Worm (Caenorhabditis elegans) whole organism, late embryonic: ENCODE data around the gene ugt-58.

ENCODE experiments used
- C08G9.2 ChIP-seq: sonication (generic microtip); optimal IDR thresholded peaks from 2 replicates; lab custom pipeline; 2016; ENCODE audit warnings: mild to moderate bottlenecking, missing genetic modification characterization, moderate library complexity, missing compliant biosample characterization
- C38D4.7 ChIP-seq: fragments of 200-800 bp; sonication (Bioruptor generic); optimal IDR thresholded peaks from 2 replicates; lab custom pipeline; 2018; ENCODE audit warnings: mild to moderate bottlenecking, missing genetic modification characterization, moderate library complexity, missing compliant biosample characterization
- F13H6.1 ChIP-seq: sonication (generic microtip); optimal IDR thresholded peaks from 2 replicates; lab custom pipeline; 2016; ENCODE audit warnings: missing genetic modification characterization, missing compliant biosample characterization
- K02D7.2 ChIP-seq: sonication (generic microtip); optimal IDR thresholded peaks from 2 replicates; lab custom pipeline; 2017; ENCODE audit warnings: mild to moderate bottlenecking, missing genetic modification characterization, missing compliant biosample characterization
- K09A11.1 ChIP-seq: sonication (generic microtip); optimal IDR thresholded peaks from 2 replicates; lab custom pipeline; 2017; ENCODE audit warnings: antibody characterized with exemption, mild to moderate bottlenecking, missing genetic modification characterization, missing compliant biosample characterization; ENCODE audit not compliant: insufficient read depth
- T23F11.4 ChIP-seq: fragments of 200-800 bp; sonication (Bioruptor generic); optimal IDR thresholded peaks from 2 replicates; lab custom pipeline; 2018; ENCODE audit warnings: mild to moderate bottlenecking, missing genetic modification characterization, missing compliant biosample characterization
- Y22D7AL.16 ChIP-seq: sonication (generic microtip); optimal IDR thresholded peaks from 2 replicates; lab custom pipeline; 2016; ENCODE audit warnings: missing genetic modification characterization, missing compliant biosample characterization
- ahr-1 ChIP-seq: sonication (generic microtip); optimal IDR thresholded peaks from 2 replicates; lab custom pipeline; 2016; ENCODE audit warnings: missing genetic modification characterization, missing compliant biosample characterization
- ama-1 ChIP-seq: fragments of 150-350 bp; optimal IDR thresholded peaks from 2 replicates; lab custom pipeline; 2014
- ceh-14 ChIP-seq: sonication (generic microtip); optimal IDR thresholded peaks from 2 replicates; lab custom pipeline; 2016; ENCODE audit warnings: missing genotype, missing genetic modification characterization, missing compliant biosample characterization
- ceh-19 ChIP-seq: fragments of 200-800 bp; sonication (Bioruptor generic); optimal IDR thresholded peaks from 2 replicates; lab custom pipeline; 2018; ENCODE audit warnings: mild to moderate bottlenecking, missing genetic modification characterization, missing compliant biosample characterization
- ceh-2 ChIP-seq: sonication (generic microtip); optimal IDR thresholded peaks from 2 replicates; lab custom pipeline; 2016; ENCODE audit warnings: missing genotype, missing genetic modification characterization, missing compliant biosample characterization
- ceh-22 ChIP-seq: sonication (generic microtip); optimal IDR thresholded peaks from 2 replicates; lab custom pipeline; 2017; ENCODE audit warnings: missing biosample characterization, missing genetic modification characterization
- ceh-30 ChIP-seq: fragments of 150-350 bp; optimal IDR thresholded peaks from 2 replicates; lab custom pipeline; 2014; ENCODE audit warnings: missing biosample characterization, missing genetic modification characterization
- ceh-31 ChIP-seq: sonication (generic microtip); optimal IDR thresholded peaks from 2 replicates; lab custom pipeline; 2016; ENCODE audit warnings: missing genetic modification characterization, missing compliant biosample characterization
- ceh-45 ChIP-seq: fragments of 200-800 bp; sonication (Bioruptor generic); IDR thresholded peaks from 2 replicates; pipeline ENCODE4 v1.3.6; 2022; ENCODE audit warnings: missing genetic modification reagents, missing genetic modification characterization, missing compliant biosample characterization
- ceh-6 ChIP-seq: fragments of 200-800 bp; sonication (Bioruptor generic); optimal IDR thresholded peaks from 2 replicates; lab custom pipeline; 2018; ENCODE audit warnings: mild to moderate bottlenecking, missing genetic modification characterization, missing compliant biosample characterization
- ceh-9 ChIP-seq: sonication (generic microtip); optimal IDR thresholded peaks from 2 replicates; lab custom pipeline; 2016; ENCODE audit warnings: mild to moderate bottlenecking, missing genetic modification characterization, inconsistent platforms, missing compliant biosample characterization
- che-1 ChIP-seq: sonication (generic microtip); optimal IDR thresholded peaks from 2 replicates; lab custom pipeline; 2016; ENCODE audit warnings: mild to moderate bottlenecking, missing genetic modification characterization, missing compliant biosample characterization
- dve-1 ChIP-seq: sonication (generic microtip); optimal IDR thresholded peaks from 2 replicates; lab custom pipeline; 2017; ENCODE audit warnings: antibody characterized with exemption, mild to moderate bottlenecking, missing genetic modification characterization, missing compliant biosample characterization
- elt-2 ChIP-seq: sonication (generic microtip); optimal IDR thresholded peaks from 2 replicates; lab custom pipeline; 2016; ENCODE audit warnings: missing genetic modification reagents, missing genetic modification characterization, missing compliant biosample characterization
- ets-4 ChIP-seq: sonication (generic microtip); optimal IDR thresholded peaks from 2 replicates; lab custom pipeline; 2016; ENCODE audit warnings: missing genetic modification characterization, missing compliant biosample characterization
- eyg-1 ChIP-seq: sonication (generic microtip); optimal IDR thresholded peaks from 2 replicates; lab custom pipeline; 2016; ENCODE audit warnings: missing genotype, missing genetic modification characterization, missing compliant biosample characterization
- fax-1 ChIP-seq: sonication (generic microtip); optimal IDR thresholded peaks from 2 replicates; lab custom pipeline; 2016; ENCODE audit warnings: missing genotype, missing genetic modification characterization, missing compliant biosample characterization
- fkh-10 ChIP-seq: fragments of 150-350 bp; optimal IDR thresholded peaks from 2 replicates; lab custom pipeline; 2014; ENCODE audit warnings: missing biosample characterization, missing genetic modification reagents, missing genetic modification characterization
- hlh-15 ChIP-seq: sonication (generic microtip); optimal IDR thresholded peaks from 2 replicates; lab custom pipeline; 2016; ENCODE audit warnings: missing genetic modification characterization, missing compliant biosample characterization
- hlh-30 ChIP-seq: sonication (generic microtip); optimal IDR thresholded peaks from 2 replicates; lab custom pipeline; 2017; ENCODE audit warnings: antibody characterized with exemption, missing genetic modification characterization, missing compliant biosample characterization; ENCODE audit not compliant: insufficient read depth
- hlh-6 ChIP-seq: sonication (generic microtip); optimal IDR thresholded peaks from 2 replicates; lab custom pipeline; 2016; ENCODE audit warnings: missing genotype, missing genetic modification characterization, missing compliant biosample characterization
- hlh-8 ChIP-seq: sonication (generic microtip); optimal IDR thresholded peaks from 2 replicates; lab custom pipeline; 2016; ENCODE audit warnings: missing genotype, missing genetic modification characterization, missing compliant biosample characterization
- lim-6 ChIP-seq: sonication (generic microtip); optimal IDR thresholded peaks from 2 replicates; lab custom pipeline; 2016; ENCODE audit warnings: missing genetic modification characterization, missing compliant biosample characterization
- lin-11 ChIP-seq: fragments of 200-800 bp; sonication (Bioruptor generic); optimal IDR thresholded peaks from 2 replicates; lab custom pipeline; 2018; ENCODE audit warnings: mild to moderate bottlenecking, missing genetic modification characterization, missing compliant biosample characterization
- madf-2 ChIP-seq: sonication (generic microtip); optimal IDR thresholded peaks from 2 replicates; lab custom pipeline; 2017; ENCODE audit warnings: missing genetic modification characterization, missing compliant biosample characterization
- nfya-1 ChIP-seq: sonication (generic microtip); optimal IDR thresholded peaks from 2 replicates; lab custom pipeline; 2017; ENCODE audit warnings: missing genetic modification characterization, mild to moderate bottlenecking, missing compliant biosample characterization, antibody characterized with exemption, moderate library complexity
- nhr-11 ChIP-seq: fragments of 150-350 bp; optimal IDR thresholded peaks from 2 replicates; lab custom pipeline; 2014; ENCODE audit warnings: missing biosample characterization, missing genetic modification characterization
- nhr-232 ChIP-seq: sonication (generic microtip); optimal IDR thresholded peaks from 2 replicates; lab custom pipeline; 2016; ENCODE audit warnings: missing genetic modification characterization, missing compliant biosample characterization
- npax-4 ChIP-seq: sonication (generic microtip); optimal IDR thresholded peaks from 2 replicates; lab custom pipeline; 2016; ENCODE audit warnings: missing genetic modification characterization, missing compliant biosample characterization
- odd-2 ChIP-seq: sonication (generic microtip); optimal IDR thresholded peaks from 2 replicates; lab custom pipeline; 2017; ENCODE audit warnings: antibody characterized with exemption, mild to moderate bottlenecking, missing genetic modification characterization, missing compliant biosample characterization
- pag-3 ChIP-seq: sonication (generic microtip); optimal IDR thresholded peaks from 2 replicates; lab custom pipeline; 2016; ENCODE audit warnings: missing compliant biosample characterization, missing genetic modification characterization, borderline replicate concordance
- pat-9 ChIP-seq: fragments of 200-800 bp; sonication (Bioruptor generic); optimal IDR thresholded peaks from 2 replicates; lab custom pipeline; 2018; ENCODE audit warnings: mild to moderate bottlenecking, missing genetic modification characterization, moderate library complexity, missing compliant biosample characterization
- pax-1 ChIP-seq: fragments of 150-350 bp; optimal IDR thresholded peaks from 2 replicates; lab custom pipeline; 2014; ENCODE audit warnings: missing biosample characterization, missing genetic modification characterization
- pha-4 ChIP-seq: fragments of 150-350 bp; optimal IDR thresholded peaks from 2 replicates; lab custom pipeline; 2018; ENCODE audit warnings: missing biosample characterization, missing genetic modification reagents, missing genetic modification characterization
- pqm-1 ChIP-seq: sonication (generic microtip); optimal IDR thresholded peaks from 2 replicates; lab custom pipeline; 2016; ENCODE audit warnings: missing genetic modification characterization, missing compliant biosample characterization
- pros-1 ChIP-seq: fragments of 150-350 bp; optimal IDR thresholded peaks from 2 replicates; lab custom pipeline; 2014; ENCODE audit warnings: missing biosample characterization, missing genetic modification reagents, missing genetic modification characterization
- sdc-2 ChIP-seq: sonication (generic microtip); optimal IDR thresholded peaks from 2 replicates; lab custom pipeline; 2016; ENCODE audit warnings: missing genotype, missing genetic modification characterization, missing compliant biosample characterization
- sox-2 ChIP-seq: fragments of 200-800 bp; sonication (Bioruptor generic); IDR thresholded peaks from 2 replicates; pipeline ENCODE4 v1.3.6; 2022; ENCODE audit warnings: missing genetic modification reagents, missing genetic modification characterization, missing compliant biosample characterization
- sox-4 ChIP-seq: sonication (generic microtip); optimal IDR thresholded peaks from 2 replicates; lab custom pipeline; 2017; ENCODE audit warnings: mild to moderate bottlenecking, missing genetic modification characterization, inconsistent platforms, missing compliant biosample characterization
- tbx-7 ChIP-seq: sonication (generic microtip); optimal IDR thresholded peaks from 2 replicates; lab custom pipeline; 2016; ENCODE audit warnings: missing genotype, missing genetic modification characterization, missing compliant biosample characterization
- ttx-3 ChIP-seq: sonication (generic microtip); optimal IDR thresholded peaks from 2 replicates; lab custom pipeline; 2016; ENCODE audit warnings: missing genetic modification reagents, missing genetic modification characterization, missing compliant biosample characterization
- unc-3 ChIP-seq, 2 experiments: fragments of 200-800 bp in 1 of 2; sonication (Bioruptor generic) in 1 of 2; sonication (generic microtip) in 1 of 2; conservative IDR thresholded peaks in 1 of 2; optimal IDR thresholded peaks in 1 of 2; 2 replicates each; pipeline versions ENCODE4 v1.3.6 to Lab custom; 2016 to 2022; ENCODE audit warnings: missing compliant biosample characterization in 2 of 2, missing genetic modification characterization in 2 of 2, missing genetic modification reagents in 1 of 2
- ztf-16 ChIP-seq: sonication (generic microtip); optimal IDR thresholded peaks from 2 replicates; lab custom pipeline; 2017; ENCODE audit warnings: missing genetic modification characterization, missing compliant biosample characterization

ugt-58 gene

ce11 chrII:9573412-9573811, 13.2 kb downstream of the ugt-58 start:
- no peak for TF ChIP-seq ceh-30 (tag; lab: Kevin White, UChicago)
- TF ChIP-seq ahr-1 = no peak
- TF ChIP-seq nfya-1 (tag; lab: Kevin White, UChicago) = peak; percentile 20
- TF ChIP-seq ztf-16 = no peak
- TF ChIP-seq ceh-31 = peak; percentile 7
- no peak for TF ChIP-seq ceh-9

- TF ChIP-seq ama-1 (lab: Kevin White, UChicago) (no peak), ets-4 (tag; lab: Kevin White, UChicago) (no peak), odd-2 (tag; lab: Kevin White, UChicago) (no peak), hlh-30 (tag; lab: Kevin White, UChicago) (peak; percentile 39), Y22D7AL.16 (tag; lab: Kevin White, UChicago) (peak; percentile 81), ttx-3 (tag; lab: Kevin White, UChicago) (peak; percentile 89), che-1 (tag; lab: Kevin White, UChicago) (peak; percentile 89), ahr-1 (peak; percentile 67), ceh-19 (GFP tag; lab: Kevin White, UChicago) (peak; percentile 91), pat-9 (tag; lab: Kevin White, UChicago) (peak; percentile 84), sdc-2 (tag; lab: Kevin White, UChicago) (peak; percentile 80), K02D7.2 (tag; lab: Kevin White, UChicago) (peak; percentile 72), pag-3 (tag; lab: Kevin White, UChicago) (peak; percentile 68), hlh-6 (peak; percentile 93), eyg-1 (tag; lab: Kevin White, UChicago) (peak; percentile 82), fkh-10 (GFP tag; lab: Kevin White, UChicago) (no peak), pha-4 (tag; lab: Kevin White, UChicago) (no peak), lin-11 (tag; lab: Kevin White, UChicago) (peak; percentile 75), F13H6.1 (tag; lab: Kevin White, UChicago) (peak; percentile 68), elt-2 (tag; lab: Kevin White, UChicago) (peak; percentile 91), ceh-31 (peak; percentile 40), ceh-14 (peak; percentile 16), sox-4 (tag; lab: Kevin White, UChicago) (peak; percentile 89), fax-1 (peak; percentile 67), ceh-6 (peak; percentile 88), pros-1 (no peak), lim-6 (tag; lab: Kevin White, UChicago) (peak; percentile 16), nhr-11 (tag; lab: Kevin White, UChicago) (no peak), ceh-45 (peak; percentile 83), hlh-8 (tag; lab: Kevin White, UChicago) (peak; percentile 49), K09A11.1 (tag; lab: Kevin White, UChicago) (peak; percentile 83), ztf-16 (peak; percentile 68), nhr-232 (tag; lab: Kevin White, UChicago) (peak; percentile 89), T23F11.4 (GFP tag; lab: Kevin White, UChicago) (peak; percentile 80), sox-2 (peak; percentile 76), tbx-7 (tag; lab: Kevin White, UChicago) (peak; percentile 45), ceh-30 (tag; lab: Kevin White, UChicago) (no peak), unc-3 (GFP tag; conservative IDR thresholded peaks at IDR 0.05; lab: Robert Waterston, UW) (peak; percentile 80), unc-3 (tag; optimal IDR thresholded peaks at IDR 0.05; lab: Kevin White, UChicago) (peak; percentile 63), pax-1 (tag; lab: Kevin White, UChicago) (no peak), C38D4.7 (GFP tag; lab: Kevin White, UChicago) (peak; percentile 84), hlh-15 (tag; lab: Kevin White, UChicago) (peak; percentile 77), ceh-9 (peak; percentile 74), madf-2 (tag; lab: Kevin White, UChicago) (peak; percentile 76), ceh-22 (tag; lab: Kevin White, UChicago) (no peak), pqm-1 (tag; lab: Kevin White, UChicago) (no peak), C08G9.2 (tag; lab: Kevin White, UChicago) (peak; percentile 72), nfya-1 (tag; lab: Kevin White, UChicago) (peak; percentile 53), npax-4 (tag; lab: Kevin White, UChicago) (peak; percentile 79), dve-1 (tag; lab: Kevin White, UChicago) (peak; percentile 83), ceh-2 (peak; percentile 60)
Measured at ce11 chrII:9566045-9566444, 20.5 kb downstream of the ugt-58 start.
